Worm (Caenorhabditis elegans) whole organism, L4 larva: ENCODE results near the gene sec-61.A.

Source experiments
- F37D6.2 ChIP-seq: sonication (generic microtip); optimal IDR thresholded peaks from 2 replicates; lab custom pipeline; 2016; ENCODE audit warnings: mild to moderate bottlenecking, missing genetic modification characterization, missing compliant biosample characterization
- F44E2.7 ChIP-seq: fragments of 200-800 bp; sonication (Bioruptor generic); IDR thresholded peaks from 2 replicates; pipeline ENCODE4 v2.1.2; 2022; ENCODE audit warnings: missing genetic modification characterization, missing compliant biosample characterization
- F49E8.2 ChIP-seq: sonication (generic microtip); optimal IDR thresholded peaks from 2 replicates; lab custom pipeline; 2016; ENCODE audit warnings: missing compliant biosample characterization, mild to moderate bottlenecking, missing genetic modification characterization, borderline replicate concordance
- T20F7.1 ChIP-seq: fragments of 200-800 bp; sonication (Bioruptor generic); optimal IDR thresholded peaks from 2 replicates; lab custom pipeline; 2018; ENCODE audit warnings: mild to moderate bottlenecking, missing genetic modification characterization, missing compliant biosample characterization
- Y48G9A.11 ChIP-seq: fragments of 200-800 bp; sonication (Bioruptor generic); IDR thresholded peaks from 2 replicates; pipeline ENCODE4 v1.3.6; 2022; ENCODE audit warnings: missing genetic modification reagents, missing genetic modification characterization, missing compliant biosample characterization
- aha-1 ChIP-seq: fragments of 150-350 bp; peaks from one replicate; lab custom pipeline; 2014; ENCODE audit warnings: missing biosample characterization, missing genetic modification characterization
- ama-1 ChIP-seq: fragments of 150-350 bp; optimal IDR thresholded peaks from 2 replicates; lab custom pipeline; 2014; ENCODE audit warnings: inconsistent platforms, mixed read lengths
- ceh-20 ChIP-seq: fragments of 200-800 bp; sonication (Bioruptor generic); IDR thresholded peaks from 2 replicates; pipeline ENCODE4 v1.3.6; 2022; ENCODE audit warnings: missing genetic modification reagents, missing genetic modification characterization, missing compliant biosample characterization
- ceh-28 ChIP-seq: fragments of 150-350 bp; optimal IDR thresholded peaks from 2 replicates; lab custom pipeline; 2014; ENCODE audit warnings: missing biosample characterization, missing genetic modification reagents, missing genetic modification characterization
- ceh-44 ChIP-seq: fragments of 200-800 bp; sonication (Bioruptor generic); IDR thresholded peaks from 2 replicates; pipeline ENCODE4 v1.3.6; 2022; ENCODE audit warnings: missing genetic modification reagents, missing genetic modification characterization, missing compliant biosample characterization
- ceh-62 ChIP-seq: sonication (generic microtip); optimal IDR thresholded peaks from 2 replicates; lab custom pipeline; 2017; ENCODE audit warnings: missing biosample characterization, missing genetic modification characterization
- ces-1 ChIP-seq: fragments of 150-350 bp; sonication (generic microtip); optimal IDR thresholded peaks from 4 replicates; lab custom pipeline; 2014; ENCODE audit warnings: missing biosample characterization, missing genetic modification reagents, missing genetic modification characterization
- daf-16 ChIP-seq, 3 experiments: sonication (generic microtip); optimal IDR thresholded peaks; 2 replicates each; lab custom pipeline; 2016 to 2017; ENCODE audit warnings: missing genetic modification characterization in 3 of 3, missing genetic modification reagents in 3 of 3, mild to moderate bottlenecking in 2 of 3, missing compliant biosample characterization in 2 of 3, missing biosample characterization in 1 of 3, moderate library complexity in 1 of 3
- dve-1 ChIP-seq: sonication (generic microtip); optimal IDR thresholded peaks from 2 replicates; lab custom pipeline; 2017; ENCODE audit warnings: antibody characterized with exemption, mild to moderate bottlenecking, missing genetic modification characterization, missing compliant biosample characterization; ENCODE audit not compliant: insufficient read depth
- egl-27 ChIP-seq: sonication (generic microtip); optimal IDR thresholded peaks from 3 replicates; lab custom pipeline; 2017; ENCODE audit warnings: missing biosample characterization, missing genetic modification reagents, missing genetic modification characterization
- fos-1 ChIP-seq: fragments of 150-350 bp; optimal IDR thresholded peaks from 2 replicates; lab custom pipeline; 2014; ENCODE audit warnings: missing biosample characterization, missing genetic modification characterization
- hlh-30 ChIP-seq: sonication (generic microtip); optimal IDR thresholded peaks from 2 replicates; lab custom pipeline; 2017; ENCODE audit warnings: antibody characterized with exemption, mild to moderate bottlenecking, missing genetic modification characterization, missing compliant biosample characterization; ENCODE audit not compliant: insufficient read depth
- jun-1 ChIP-seq: fragments of 150-350 bp; optimal IDR thresholded peaks from 2 replicates; lab custom pipeline; 2014; ENCODE audit warnings: missing biosample characterization, missing genetic modification reagents, missing genetic modification characterization
- lim-7 ChIP-seq: fragments of 200-800 bp; sonication (Bioruptor generic); IDR thresholded peaks from 2 replicates; pipeline ENCODE4 v1.3.6; 2022; ENCODE audit warnings: missing genetic modification characterization, missing compliant biosample characterization
- lsy-2 ChIP-seq, 2 experiments: fragments of 150-350 bp in 1 of 2; sonication (generic microtip) in 1 of 2; optimal IDR thresholded peaks; 2 replicates each; lab custom pipeline; 2014 to 2017; ENCODE audit warnings: missing biosample characterization in 2 of 2, missing genetic modification characterization in 2 of 2
- madf-5 ChIP-seq, 2 experiments: fragments of 200-800 bp; sonication (Bioruptor generic); IDR thresholded peaks; 2 replicates each; pipeline ENCODE4 v1.3.6; 2022; ENCODE audit warnings: missing compliant biosample characterization in 2 of 2, missing genetic modification characterization in 2 of 2
- mdl-1 ChIP-seq, 2 experiments: fragments of 150-350 bp in 1 of 2; sonication (generic microtip) in 1 of 2; optimal IDR thresholded peaks; 2 replicates each; lab custom pipeline; 2014 to 2017; ENCODE audit warnings: missing biosample characterization in 2 of 2, missing genetic modification characterization in 2 of 2
- mdt-29 ChIP-seq: fragments of 200-800 bp; sonication (Bioruptor generic); IDR thresholded peaks from 2 replicates; pipeline ENCODE4 v1.3.6; 2022; ENCODE audit warnings: missing genetic modification reagents, missing genetic modification characterization, missing compliant biosample characterization
- mep-1 ChIP-seq: fragments of 150-350 bp; sonication (generic microtip); optimal IDR thresholded peaks from 3 replicates; lab custom pipeline; 2014; ENCODE audit warnings: missing biosample characterization, missing genetic modification characterization
- mes-2 ChIP-seq: sonication (generic microtip); optimal IDR thresholded peaks from 2 replicates; lab custom pipeline; 2016; ENCODE audit warnings: missing genotype, mild to moderate bottlenecking, missing genetic modification characterization, missing compliant biosample characterization; ENCODE audit not compliant: poor library complexity, severe bottlenecking
- mxl-2 ChIP-seq: fragments of 200-800 bp; sonication (Bioruptor generic); conservative IDR thresholded peaks from 2 replicates; pipeline ENCODE4 v1.3.6; 2022; ENCODE audit warnings: missing genetic modification reagents, missing genetic modification characterization, missing compliant biosample characterization
- nhr-11 ChIP-seq: fragments of 150-350 bp; optimal IDR thresholded peaks from 2 replicates; lab custom pipeline; 2014; ENCODE audit warnings: missing biosample characterization, missing genetic modification characterization
- nhr-111 ChIP-seq: fragments of 200-800 bp; sonication (Bioruptor generic); optimal IDR thresholded peaks from 2 replicates; lab custom pipeline; 2018; ENCODE audit warnings: mild to moderate bottlenecking, missing genetic modification characterization, missing compliant biosample characterization
- nhr-237 ChIP-seq: sonication (generic microtip); optimal IDR thresholded peaks from 2 replicates; lab custom pipeline; 2017; ENCODE audit warnings: missing biosample characterization, missing genetic modification characterization
- nhr-25 ChIP-seq: sonication (generic microtip); optimal IDR thresholded peaks from 2 replicates; lab custom pipeline; 2017; ENCODE audit warnings: missing genetic modification characterization, mild to moderate bottlenecking, missing compliant biosample characterization, antibody characterized with exemption, moderate library complexity, borderline replicate concordance; ENCODE audit not compliant: insufficient read depth
- nhr-28 ChIP-seq: fragments of 150-350 bp; optimal IDR thresholded peaks from 2 replicates; lab custom pipeline; 2014; ENCODE audit warnings: missing biosample characterization, missing genetic modification characterization
- nhr-41 ChIP-seq: fragments of 200-800 bp; sonication (Bioruptor generic); IDR thresholded peaks from 2 replicates; pipeline ENCODE4 v1.3.6; 2022; ENCODE audit warnings: missing genetic modification reagents, missing genetic modification characterization, missing compliant biosample characterization
- nhr-42 ChIP-seq: fragments of 200-800 bp; sonication (Bioruptor generic); IDR thresholded peaks from 2 replicates; pipeline ENCODE4 v1.3.6; 2022; ENCODE audit warnings: missing genetic modification characterization, missing compliant biosample characterization
- nhr-76 ChIP-seq: fragments of 150-350 bp; optimal IDR thresholded peaks from 2 replicates; lab custom pipeline; 2014; ENCODE audit warnings: missing biosample characterization, missing genetic modification characterization
- nhr-77 ChIP-seq: fragments of 150-350 bp; optimal IDR thresholded peaks from 2 replicates; lab custom pipeline; 2014; ENCODE audit warnings: missing biosample characterization, missing genetic modification characterization
- pqm-1 ChIP-seq: sonication (generic microtip); optimal IDR thresholded peaks from 2 replicates; lab custom pipeline; 2017; ENCODE audit warnings: missing biosample characterization, missing genetic modification characterization
- rbr-2 ChIP-seq: sonication (generic microtip); optimal IDR thresholded peaks from 2 replicates; lab custom pipeline; 2016; ENCODE audit warnings: missing genotype, missing genetic modification characterization, missing compliant biosample characterization
- sdz-12 ChIP-seq: fragments of 200-800 bp; sonication (Bioruptor generic); optimal IDR thresholded peaks from 2 replicates; lab custom pipeline; 2018; ENCODE audit warnings: mild to moderate bottlenecking, missing genetic modification characterization, missing compliant biosample characterization
- snpc-1.2 ChIP-seq: fragments of 200-800 bp; sonication (Bioruptor generic); IDR thresholded peaks from 2 replicates; pipeline ENCODE4 v1.3.6; 2022; ENCODE audit warnings: missing genetic modification reagents, missing genetic modification characterization, missing compliant biosample characterization
- spr-3 ChIP-seq: fragments of 200-800 bp; sonication (Bioruptor generic); optimal IDR thresholded peaks from 2 replicates; lab custom pipeline; 2018; ENCODE audit warnings: mild to moderate bottlenecking, missing genetic modification characterization, missing compliant biosample characterization
- tra-1 ChIP-seq: fragments of 200-800 bp; sonication (Bioruptor generic); IDR thresholded peaks from 2 replicates; pipeline ENCODE4 v1.3.6; 2022; ENCODE audit warnings: missing genetic modification reagents, missing genetic modification characterization, missing compliant biosample characterization
- unc-130 ChIP-seq: sonication (generic microtip); optimal IDR thresholded peaks from 2 replicates; lab custom pipeline; 2016; ENCODE audit warnings: missing genetic modification reagents, missing genetic modification characterization, missing compliant biosample characterization
- unc-62 ChIP-seq, 3 experiments: fragments of 150-350 bp in 1 of 3; sonication (generic microtip); optimal IDR thresholded peaks in 2 of 3; peaks in 1 of 3; 1 replicate in 1 of 3; 2 replicates in 2 of 3; lab custom pipeline; 2014 to 2017; ENCODE audit warnings: missing biosample characterization in 3 of 3, missing genetic modification characterization in 3 of 3, missing genetic modification reagents in 3 of 3, missing genotype in 1 of 3
- zfp-3 ChIP-seq: fragments of 200-800 bp; sonication (Bioruptor generic); conservative IDR thresholded peaks from 2 replicates; pipeline ENCODE4 v1.3.6; 2022; ENCODE audit warnings: missing genetic modification reagents, missing genetic modification characterization, missing compliant biosample characterization
- zip-2 ChIP-seq: fragments of 150-350 bp; optimal IDR thresholded peaks from 2 replicates; lab custom pipeline; 2014; ENCODE audit warnings: missing biosample characterization, missing genetic modification characterization
- ztf-7 ChIP-seq: fragments of 150-350 bp; optimal IDR thresholded peaks from 2 replicates; lab custom pipeline; 2014; ENCODE audit warnings: missing biosample characterization, missing genetic modification characterization

sec-61.A gene

ce11 chrIV:14825379-14825778 lies 315 bp upstream of the sec-61.A start, which contains the start of gene rps-18 (continued):
- no peak for TF ChIP-seq ces-1 (GFP tag; lab: Kevin White, UChicago)

ce11 chrIV:14824201-14824600 lies 863 bp downstream of the sec-61.A start:
- TF ChIP-seq F37D6.2 (no peak), aha-1 (tag; lab: Kevin White, UChicago) (peak; percentile 14), T20F7.1 (GFP tag; lab: Kevin White, UChicago) (no peak), nhr-28 (tag; lab: Kevin White, UChicago) (no peak), nhr-77 (no peak), nhr-111 (GFP tag; lab: Kevin White, UChicago) (no peak), F49E8.2 (tag; lab: Kevin White, UChicago) (no peak), ztf-7 (tag; lab: Kevin White, UChicago) (no peak), snpc-1.2 (0 out of 2 replicates have a peak, but pooled peaks have one; percentile 58), nhr-237 (tag; lab: Kevin White, UChicago) (no peak), mdt-29 (no peak), hlh-30 (no peak), zfp-3 (0 out of 2 replicates have a peak, but pooled peaks have one; percentile 21), mep-1 (tag; lab: Kevin White, UChicago) (no peak), Y48G9A.11 (GFP tag; lab: Robert Waterston, UW) (no peak), ceh-20 (GFP tag; lab: Robert Waterston, UW) (no peak), zip-2 (tag; lab: Kevin White, UChicago) (no peak), nhr-76 (no peak), madf-5 (GFP tag; IDR thresholded peaks at IDR 0.05; lab: Robert Waterston, UW) (no peak), nhr-42 (GFP tag; lab: Robert Waterston, UW) (no peak), ama-1 (lab: Kevin White, UChicago) (no peak)

- TF ChIP-seq ceh-62 (no peak), dve-1 (tag; lab: Kevin White, UChicago) (peak; percentile 32), nhr-11 (tag; lab: Kevin White, UChicago) (no peak), ztf-7 (tag; lab: Kevin White, UChicago) (no peak), madf-5 (GFP tag; IDR thresholded peaks at IDR 0.05; lab: Robert Waterston, UW) (no peak), T20F7.1 (GFP tag; lab: Kevin White, UChicago) (peak; percentile 52), mdt-29 (no peak), fos-1 (peak; percentile 7), spr-3 (GFP tag; lab: Kevin White, UChicago) (no peak), nhr-77 (no peak), lsy-2 (tag; optimal IDR thresholded peaks at IDR 0.05; lab: Kevin White, UChicago) (peak; percentile 33 to 66), ceh-44 (GFP tag; lab: Robert Waterston, UW) (no peak), jun-1 (tag; lab: Kevin White, UChicago) (no peak), egl-27 (no peak), sdz-12 (GFP tag; lab: Kevin White, UChicago) (no peak), nhr-41 (GFP tag; lab: Robert Waterston, UW) (no peak), mes-2 (tag; lab: Kevin White, UChicago) (no peak), unc-62 (GFP tag; optimal IDR thresholded peaks at IDR 0.05 in 1 of 2; lab: Kevin White, UChicago) (peak in 1 of 2 experiments; percentile 47), unc-62 (tag; optimal IDR thresholded peaks at IDR 0.05; lab: Kevin White, UChicago) (no peak), pqm-1 (tag; lab: Kevin White, UChicago) (no peak), daf-16 (GFP tag; optimal IDR thresholded peaks at IDR 0.05; lab: Kevin White, UChicago) (peak in 1 of 2 experiments; percentile 28), daf-16 (tag; optimal IDR thresholded peaks at IDR 0.05; lab: Kevin White, UChicago) (peak; percentile 12), mep-1 (tag; lab: Kevin White, UChicago) (peak; percentile 11), lim-7 (GFP tag; lab: Robert Waterston, UW) (no peak), mxl-2 (GFP tag; lab: Robert Waterston, UW) (no peak), mdl-1 (tag; optimal IDR thresholded peaks at IDR 0.05; lab: Kevin White, UChicago) (no peak), nhr-25 (tag; lab: Kevin White, UChicago) (no peak), unc-130 (GFP tag; lab: Kevin White, UChicago) (no peak), rbr-2 (tag; lab: Kevin White, UChicago) (peak; percentile 18), nhr-76 (no peak), F44E2.7 (no peak), ceh-28 (tag; lab: Kevin White, UChicago) (no peak), F37D6.2 (no peak), F49E8.2 (tag; lab: Kevin White, UChicago) (no peak), tra-1 (GFP tag; lab: Robert Waterston, UW) (no peak)
Observed at ce11 chrIV:14822267-14822666, 2.8 kb downstream of the sec-61.A start.
